Worm (Caenorhabditis elegans) whole organism, young adult: ENCODE measurements around the gene mboa-7.

ENCODE experiments used
- B0019.2 ChIP-seq: fragments of 200-800 bp; sonication (Bioruptor generic); conservative IDR thresholded peaks from 2 replicates; pipeline ENCODE4 v1.3.6; 2022; ENCODE audit warnings: missing genetic modification reagents, missing genetic modification characterization, missing compliant biosample characterization
- F10E7.11 ChIP-seq: sonication (generic microtip); optimal IDR thresholded peaks from 2 replicates; lab custom pipeline; 2017; ENCODE audit warnings: mild to moderate bottlenecking, missing genetic modification characterization, moderate library complexity, missing compliant biosample characterization
- F23B12.7 ChIP-seq: sonication (generic microtip); optimal IDR thresholded peaks from 2 replicates; lab custom pipeline; 2017; ENCODE audit warnings: missing genetic modification characterization, mild to moderate bottlenecking, missing compliant biosample characterization, antibody characterized with exemption, moderate library complexity; ENCODE audit not compliant: insufficient read depth
- F33H1.4 ChIP-seq: fragments of 200-800 bp; sonication (Bioruptor generic); IDR thresholded peaks from 2 replicates; pipeline ENCODE4 v1.3.6; 2022; ENCODE audit warnings: missing genetic modification reagents, missing genetic modification characterization, missing compliant biosample characterization
- F49E8.2 ChIP-seq: sonication (generic microtip); optimal IDR thresholded peaks from 3 replicates; lab custom pipeline; 2017; ENCODE audit warnings: missing genetic modification characterization, mild to moderate bottlenecking, missing compliant biosample characterization, antibody characterized with exemption, moderate library complexity; ENCODE audit not compliant: insufficient read depth
- K11D2.4 ChIP-seq: fragments of 200-800 bp; sonication (Bioruptor generic); IDR thresholded peaks from 2 replicates; pipeline ENCODE4 v1.3.6; 2022; ENCODE audit warnings: missing genetic modification reagents, missing genetic modification characterization, missing compliant biosample characterization
- Y67H2A.10 ChIP-seq: fragments of 200-800 bp; sonication (Bioruptor generic); conservative IDR thresholded peaks from 2 replicates; pipeline ENCODE4 v1.3.6; 2022; ENCODE audit warnings: missing genetic modification reagents, missing genetic modification characterization, missing compliant biosample characterization
- ZK185.1 ChIP-seq: sonication (generic microtip); optimal IDR thresholded peaks from 2 replicates; lab custom pipeline; 2016; ENCODE audit warnings: mild to moderate bottlenecking, missing genetic modification characterization, missing compliant biosample characterization; ENCODE audit not compliant: poor library complexity, severe bottlenecking
- ama-1 ChIP-seq, 3 experiments: fragments of 150-350 bp in 1 of 3; sonication (generic microtip) in 2 of 3; optimal IDR thresholded peaks; 2 replicates each; lab custom pipeline; 2014 to 2018; ENCODE audit warnings: missing biosample characterization in 2 of 3, missing genetic modification characterization in 2 of 3, missing genetic modification reagents in 2 of 3
- aptf-3 ChIP-seq: fragments of 200-800 bp; sonication (Bioruptor generic); IDR thresholded peaks from 2 replicates; pipeline ENCODE4 v1.3.6; 2022; ENCODE audit warnings: missing genetic modification characterization, missing compliant biosample characterization
- atf-7 ChIP-seq: sonication (generic microtip); optimal IDR thresholded peaks from 2 replicates; lab custom pipeline; 2017; ENCODE audit warnings: mild to moderate bottlenecking, missing genetic modification characterization, missing compliant biosample characterization
- attf-3 ChIP-seq: fragments of 200-800 bp; sonication (Bioruptor generic); conservative IDR thresholded peaks from 2 replicates; pipeline ENCODE4 v1.3.6; 2022; ENCODE audit warnings: missing genetic modification reagents, missing genetic modification characterization, missing compliant biosample characterization
- attf-6 ChIP-seq: fragments of 200-800 bp; sonication (Bioruptor generic); IDR thresholded peaks from 2 replicates; pipeline ENCODE4 v1.3.6; 2022; ENCODE audit warnings: missing genetic modification reagents, missing genetic modification characterization, missing compliant biosample characterization
- cebp-1 ChIP-seq, 2 experiments: fragments of 200-800 bp in 1 of 2; sonication (Bioruptor generic) in 1 of 2; sonication (generic microtip) in 1 of 2; IDR thresholded peaks in 1 of 2; optimal IDR thresholded peaks in 1 of 2; 2 replicates each; pipeline versions ENCODE4 v1.3.6 to Lab custom; 2017 to 2022; ENCODE audit warnings: missing compliant biosample characterization in 2 of 2, missing genetic modification characterization in 2 of 2, mild to moderate bottlenecking in 1 of 2, missing genetic modification reagents in 1 of 2, moderate library complexity in 1 of 2
- cebp-2 ChIP-seq: fragments of 200-800 bp; sonication (Bioruptor generic); IDR thresholded peaks from 2 replicates; pipeline ENCODE4 v1.3.6; 2022; ENCODE audit warnings: missing genetic modification characterization, missing compliant biosample characterization
- ceh-100 ChIP-seq: fragments of 200-800 bp; sonication (Bioruptor generic); IDR thresholded peaks from 2 replicates; pipeline ENCODE4 v1.3.6; 2022; ENCODE audit warnings: missing genetic modification reagents, missing genetic modification characterization, missing compliant biosample characterization
- ceh-58 ChIP-seq: fragments of 200-800 bp; sonication (Bioruptor generic); IDR thresholded peaks from 2 replicates; pipeline ENCODE4 v1.3.6; 2022; ENCODE audit warnings: missing genetic modification characterization, missing compliant biosample characterization
- dox-1 ChIP-seq: fragments of 200-800 bp; sonication (Bioruptor generic); IDR thresholded peaks from 2 replicates; pipeline ENCODE4 v1.3.6; 2022; ENCODE audit warnings: missing genetic modification reagents, missing genetic modification characterization, missing compliant biosample characterization
- efl-1 ChIP-seq: fragments of 150-350 bp; optimal IDR thresholded peaks from 2 replicates; lab custom pipeline; 2014; ENCODE audit warnings: missing biosample characterization, missing genetic modification reagents, missing genetic modification characterization
- egl-44 ChIP-seq: fragments of 200-800 bp; sonication (Bioruptor generic); IDR thresholded peaks from 2 replicates; pipeline ENCODE4 v1.3.6; 2022; ENCODE audit warnings: missing genetic modification reagents, missing genetic modification characterization, missing compliant biosample characterization
- ets-4 ChIP-seq: fragments of 200-800 bp; sonication (Bioruptor generic); optimal IDR thresholded peaks from 2 replicates; lab custom pipeline; 2018; ENCODE audit warnings: mild to moderate bottlenecking, missing genetic modification characterization, missing compliant biosample characterization
- hmg-1.2 ChIP-seq: fragments of 200-800 bp; sonication (Bioruptor generic); IDR thresholded peaks from 2 replicates; pipeline ENCODE4 v1.3.6; 2022; ENCODE audit warnings: missing genetic modification reagents, missing genetic modification characterization, missing compliant biosample characterization
- let-607 ChIP-seq, 2 experiments: fragments of 200-800 bp in 1 of 2; sonication (Bioruptor generic) in 1 of 2; sonication (generic microtip) in 1 of 2; optimal IDR thresholded peaks; 2 replicates each; lab custom pipeline; 2016 to 2018; ENCODE audit warnings: mild to moderate bottlenecking in 2 of 2, missing compliant biosample characterization in 2 of 2, missing genetic modification characterization in 2 of 2, moderate library complexity in 2 of 2, missing genotype in 1 of 2
- lin-40 ChIP-seq: sonication (generic microtip); optimal IDR thresholded peaks from 2 replicates; lab custom pipeline; 2016; ENCODE audit warnings: missing genetic modification characterization, mild to moderate bottlenecking, missing compliant biosample characterization, missing genotype, missing genetic modification reagents
- lir-1 ChIP-seq: fragments of 200-800 bp; sonication (Bioruptor generic); conservative IDR thresholded peaks from 2 replicates; pipeline ENCODE4 v1.3.6; 2022; ENCODE audit warnings: missing genetic modification reagents, missing genetic modification characterization, missing compliant biosample characterization
- madf-10 ChIP-seq: sonication (generic microtip); optimal IDR thresholded peaks from 2 replicates; lab custom pipeline; 2016; ENCODE audit warnings: mild to moderate bottlenecking, missing genetic modification characterization, missing compliant biosample characterization
- nfyb-1 ChIP-seq: fragments of 200-800 bp; sonication (Bioruptor generic); IDR thresholded peaks from 2 replicates; pipeline ENCODE4 v1.3.6; 2022; ENCODE audit warnings: missing genetic modification reagents, missing genetic modification characterization, missing compliant biosample characterization
- nhr-27 ChIP-seq: fragments of 200-800 bp; sonication (Bioruptor generic); optimal IDR thresholded peaks from 2 replicates; lab custom pipeline; 2018; ENCODE audit warnings: mild to moderate bottlenecking, missing genetic modification characterization, moderate library complexity, missing compliant biosample characterization
- nhr-80 ChIP-seq: sonication (generic microtip); optimal IDR thresholded peaks from 2 replicates; lab custom pipeline; 2016; ENCODE audit warnings: missing genetic modification characterization, missing compliant biosample characterization
- rec-8 ChIP-seq, 2 experiments: sonication (generic microtip); optimal IDR thresholded peaks; 2 replicates each; lab custom pipeline; 2016; ENCODE audit warnings: mild to moderate bottlenecking in 2 of 2, missing genetic modification characterization in 2 of 2, missing genetic modification reagents in 2 of 2, missing genotype in 2 of 2, missing biosample characterization in 1 of 2, missing compliant biosample characterization in 1 of 2, moderate library complexity in 1 of 2
- rpc-1 ChIP-seq, 2 experiments: fragments of 150-350 bp in 1 of 2; sonication (generic microtip) in 1 of 2; optimal IDR thresholded peaks; 2 replicates each; lab custom pipeline; 2014 to 2018; ENCODE audit warnings: missing biosample characterization in 1 of 2, missing genetic modification characterization in 1 of 2, missing genetic modification reagents in 1 of 2, missing genotype in 1 of 2
- somi-1 ChIP-seq: fragments of 200-800 bp; sonication (Bioruptor generic); optimal IDR thresholded peaks from 2 replicates; lab custom pipeline; 2018; ENCODE audit warnings: mild to moderate bottlenecking, missing genetic modification characterization, missing compliant biosample characterization
- sptf-2 ChIP-seq: fragments of 200-800 bp; sonication (Bioruptor generic); optimal IDR thresholded peaks from 2 replicates; lab custom pipeline; 2018; ENCODE audit warnings: mild to moderate bottlenecking, missing genetic modification characterization, missing compliant biosample characterization
- tlf-1 ChIP-seq: fragments of 200-800 bp; sonication (Bioruptor generic); optimal IDR thresholded peaks from 2 replicates; lab custom pipeline; 2018; ENCODE audit warnings: mild to moderate bottlenecking, missing genetic modification characterization, missing compliant biosample characterization
- zfh-2 ChIP-seq: fragments of 200-800 bp; sonication (Bioruptor generic); conservative IDR thresholded peaks from 2 replicates; pipeline ENCODE4 v1.3.6; 2022; ENCODE audit warnings: missing genetic modification reagents, missing genetic modification characterization, missing compliant biosample characterization
- ztf-22 ChIP-seq: fragments of 200-800 bp; sonication (Bioruptor generic); optimal IDR thresholded peaks from 2 replicates; lab custom pipeline; 2018; ENCODE audit warnings: mild to moderate bottlenecking, missing genetic modification characterization, moderate library complexity, missing compliant biosample characterization
- ztf-6 ChIP-seq: fragments of 200-800 bp; sonication (Bioruptor generic); IDR thresholded peaks from 2 replicates; pipeline ENCODE4 v1.3.6; 2022; ENCODE audit warnings: missing genetic modification reagents, missing genetic modification characterization, missing compliant biosample characterization

Gene mboa-7

DNA sequence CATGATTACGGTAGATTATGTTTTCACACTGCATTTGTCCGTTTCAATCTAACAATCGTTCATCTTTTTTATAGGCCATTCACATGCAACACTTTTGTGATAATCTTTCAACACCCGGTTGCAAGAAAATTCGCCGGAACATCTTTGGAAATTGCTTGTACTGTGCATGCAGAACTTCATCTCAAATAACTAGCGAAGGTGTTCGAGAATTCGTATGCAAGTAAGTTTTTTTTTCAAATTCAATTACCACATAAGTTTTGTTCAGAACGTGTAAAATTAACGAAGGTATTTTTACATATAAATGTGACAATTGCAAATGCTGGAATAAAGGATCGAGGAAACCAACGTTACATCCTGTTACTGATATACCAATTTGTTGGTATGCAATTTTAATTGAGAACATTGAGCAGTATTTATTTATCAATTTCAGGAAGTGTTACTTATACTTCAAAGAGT lies 39.0 kb downstream of the mboa-7 start, which contains the start of gene C33D3.3:
Gene C33D3.3, plus strand, starts transcription at position 51 of the 456 bp plus-strand sequence.
- no peak for TF ChIP-seq attf-3

- TF ChIP-seq nhr-27 (tag; lab: Kevin White, UChicago) (no peak), sptf-2 (no peak), dox-1 (GFP tag; lab: Robert Waterston, UW) (no peak), K11D2.4 (no peak), madf-10 (no peak), ztf-6 (no peak)
Observed at ce11 chrX:10482272-10482671, 42.1 kb downstream of the mboa-7 start.

ce11 chrX:10480563-10481290 lies 43.6 kb downstream of the mboa-7 start, which contains the start of gene elt-2:
Gene elt-2, plus strand, starts transcription at chrX:10481240.
- TF ChIP-seq F23B12.7 = no peak
- no peak for TF ChIP-seq F10E7.11
- no peak for TF ChIP-seq rpc-1 (optimal IDR thresholded peaks at IDR 0.05; lab: Kevin White, UChicago)
- TF ChIP-seq rpc-1 (tag; optimal IDR thresholded peaks at IDR 0.05; lab: Kevin White, UChicago) = no peak
- TF ChIP-seq cebp-1 (GFP tag; IDR thresholded peaks at IDR 0.05; lab: Robert Waterston, UW) = no peak
- no peak for TF ChIP-seq cebp-1 (tag; optimal IDR thresholded peaks at IDR 0.05; lab: Kevin White, UChicago)
- TF ChIP-seq ZK185.1 (tag; lab: Kevin White, UChicago) = no peak
- TF ChIP-seq cebp-2 (GFP tag; lab: Robert Waterston, UW) = no peak
- TF ChIP-seq ceh-58 = no peak
- TF ChIP-seq efl-1 (GFP tag; lab: Kevin White, UChicago) = no peak
- TF ChIP-seq Y67H2A.10 (GFP tag; lab: Robert Waterston, UW) = no peak
- peak; percentile 86 for TF ChIP-seq ztf-22 (GFP tag; lab: Kevin White, UChicago)
- 0 out of 2 replicates have a peak, but pooled peaks have one; percentile 26 for TF ChIP-seq egl-44
- TF ChIP-seq zfh-2 = no peak
- TF ChIP-seq F49E8.2 = no peak
- no peak for TF ChIP-seq tlf-1 (GFP tag; lab: Kevin White, UChicago)
- TF ChIP-seq lir-1 (GFP tag; lab: Robert Waterston, UW) = 0 out of 2 replicates have a peak, but pooled peaks have one; percentile 17
- TF ChIP-seq ama-1 (optimal IDR thresholded peaks at IDR 0.05; lab: Kevin White, UChicago) = no peak
- TF ChIP-seq ama-1 (GFP tag; optimal IDR thresholded peaks at IDR 0.05; lab: Kevin White, UChicago) = no peak
- TF ChIP-seq B0019.2 (GFP tag; lab: Robert Waterston, UW) = no peak
- peak; percentile 97 for TF ChIP-seq nhr-80
- no peak for TF ChIP-seq madf-10
- TF ChIP-seq attf-6 (GFP tag; lab: Robert Waterston, UW) = no peak
- peak; percentile 65 for TF ChIP-seq ets-4 (GFP tag; lab: Kevin White, UChicago)
- peak in 1 of 2 experiments; percentile 38 for TF ChIP-seq let-607 (tag; optimal IDR thresholded peaks at IDR 0.05; lab: Kevin White, UChicago)
- no peak for TF ChIP-seq aptf-3 (GFP tag; lab: Robert Waterston, UW)
- TF ChIP-seq ceh-100 (GFP tag; lab: Robert Waterston, UW) = no peak
- TF ChIP-seq dox-1 (GFP tag; lab: Robert Waterston, UW) = no peak; the same call in 1 of the 2 replicates
- TF ChIP-seq F33H1.4 (GFP tag; lab: Robert Waterston, UW) = no peak
- no peak for TF ChIP-seq hmg-1.2 (GFP tag; lab: Robert Waterston, UW)
- TF ChIP-seq nfyb-1 (GFP tag; lab: Robert Waterston, UW) = peak; percentile 65
- peak; percentile 65 for TF ChIP-seq atf-7
- no peak for TF ChIP-seq lin-40
- TF ChIP-seq somi-1 (GFP tag; lab: Kevin White, UChicago) = no peak
- no peak for TF ChIP-seq rec-8 (tag; optimal IDR thresholded peaks at IDR 0.05; lab: Kevin White, UChicago)
